Fruit fly (Drosophila melanogaster): ENCODE data around the gene CG5693.

CG5693 gene

DNA sequence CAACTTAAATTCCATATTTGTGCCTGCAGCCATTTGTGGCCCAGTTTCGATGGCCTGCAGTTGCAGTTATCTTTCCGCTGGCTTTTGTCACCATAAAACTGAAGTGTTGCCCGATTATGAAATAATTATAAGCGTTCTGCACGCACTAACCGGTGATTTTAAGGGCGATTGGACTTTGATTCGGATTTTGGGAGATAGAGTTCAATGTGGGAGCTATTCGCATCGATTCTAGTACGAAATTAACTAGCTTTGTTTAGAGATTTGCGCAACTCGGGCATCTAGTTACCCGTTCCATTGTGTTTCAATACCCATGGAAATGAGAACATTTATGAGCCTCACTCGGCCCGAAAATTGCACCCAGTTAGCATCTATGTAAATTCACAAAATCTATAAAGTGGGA lies at the start of gene CG5693:
TSS of gene CG5693 (plus strand) at position 301 of the 400 bp plus-strand sequence.
- TF ChIP-seq CTCF (optimal IDR thresholded peaks at IDR 0.05) (no peak), CG8478 (optimal IDR thresholded peaks at IDR 0.05) (no peak)

DNA sequence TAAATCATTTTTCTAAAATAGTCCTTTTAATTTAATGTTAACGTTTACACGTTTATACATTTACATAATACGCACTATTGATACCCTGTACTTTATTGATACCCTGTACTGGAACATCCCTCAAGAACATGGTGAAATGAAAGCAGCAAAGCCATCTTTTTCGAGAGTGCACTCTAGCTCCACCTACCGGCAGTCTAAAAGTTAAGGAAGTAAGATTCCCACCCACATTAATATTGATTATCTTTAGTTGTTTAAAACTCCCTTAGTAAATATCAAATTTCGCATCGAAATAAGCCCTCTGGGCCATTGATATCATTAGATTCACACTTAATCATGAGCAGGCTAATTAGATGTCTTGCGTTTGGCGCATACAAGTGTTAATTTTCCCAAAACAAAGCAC lies 48.1 kb upstream of the CG5693 start:
- TF ChIP-seq CTCF (optimal IDR thresholded peaks at IDR 0.05) (peak; percentile 54 to 75), CG8478 (optimal IDR thresholded peaks at IDR 0.05) (no peak)

DNA sequence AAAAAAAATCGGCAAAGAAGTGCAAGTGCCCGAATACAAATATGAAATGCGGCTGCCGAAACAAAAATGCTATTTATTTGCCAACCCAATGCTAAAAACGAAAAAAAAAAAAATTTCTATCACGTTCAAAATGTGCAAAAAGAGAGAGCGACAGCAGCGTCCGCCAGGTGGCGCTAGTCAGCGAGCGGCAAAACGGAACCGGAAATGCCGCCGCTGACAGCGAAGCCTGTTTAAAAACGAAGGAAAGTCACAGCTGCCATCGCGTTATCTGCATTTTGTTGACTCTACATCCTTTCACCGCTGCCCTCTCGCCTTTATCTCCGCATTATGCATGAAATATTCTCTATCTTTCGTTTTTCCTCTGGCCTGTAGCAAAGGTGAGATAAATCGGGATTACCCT lies 46.2 kb upstream of the CG5693 start:
- TF ChIP-seq CG8478 (optimal IDR thresholded peaks at IDR 0.05) (no peak), CTCF (optimal IDR thresholded peaks at IDR 0.05) (peak; percentile 85 to 88)

DNA sequence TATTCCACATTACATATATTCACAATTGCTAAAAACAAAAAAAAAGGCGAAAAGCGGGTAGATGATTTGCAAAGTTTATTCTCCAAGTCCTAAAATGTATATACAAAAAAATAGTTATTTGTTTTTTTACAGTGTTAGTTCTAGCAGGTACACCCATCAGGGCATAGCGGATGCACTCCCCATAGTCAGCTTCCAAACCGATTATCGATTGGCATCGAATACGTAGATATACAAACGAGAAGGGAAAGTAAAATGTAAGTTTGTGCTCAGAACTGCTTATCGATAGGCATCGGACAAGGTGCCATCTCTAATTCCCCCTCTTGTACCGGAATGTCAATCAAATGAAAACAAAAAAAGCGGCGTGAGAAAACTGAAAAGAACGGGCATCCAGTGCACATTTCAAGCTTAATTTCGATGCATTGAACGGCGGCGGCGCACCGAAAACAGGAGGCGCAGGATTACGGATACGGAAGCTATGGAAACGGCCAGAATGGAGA lies 43.3 kb upstream of the CG5693 start, which contains the start of gene CG5674:
TSS of gene CG5674 (plus strand) at position 309 of the 497 bp plus-strand sequence.
- TF ChIP-seq CG8478 (optimal IDR thresholded peaks at IDR 0.05) (no peak), CTCF (optimal IDR thresholded peaks at IDR 0.05) (peak; percentile 72 to 81)

DNA sequence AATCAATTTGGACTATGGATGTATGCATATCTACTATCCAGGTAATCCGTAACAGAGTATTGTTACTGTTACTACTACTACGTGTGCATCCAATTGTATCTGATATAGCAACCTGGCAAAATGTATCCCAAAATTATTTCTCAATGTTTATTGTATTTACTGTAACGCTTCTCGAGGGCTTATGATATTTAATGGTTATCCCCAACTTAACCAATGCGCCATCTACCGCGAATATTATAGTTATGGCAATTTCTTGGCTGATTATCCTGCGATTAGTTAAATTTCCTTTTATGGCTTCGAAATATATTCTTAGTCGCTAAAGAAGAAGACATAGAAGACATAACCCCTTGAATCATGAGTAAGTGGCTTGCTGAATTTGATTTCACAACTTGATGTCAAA lies 42.7 kb upstream of the CG5693 start:
- TF ChIP-seq CTCF (optimal IDR thresholded peaks at IDR 0.05) (peak; percentile 34 to 51), CG8478 (optimal IDR thresholded peaks at IDR 0.05) (no peak)

DNA sequence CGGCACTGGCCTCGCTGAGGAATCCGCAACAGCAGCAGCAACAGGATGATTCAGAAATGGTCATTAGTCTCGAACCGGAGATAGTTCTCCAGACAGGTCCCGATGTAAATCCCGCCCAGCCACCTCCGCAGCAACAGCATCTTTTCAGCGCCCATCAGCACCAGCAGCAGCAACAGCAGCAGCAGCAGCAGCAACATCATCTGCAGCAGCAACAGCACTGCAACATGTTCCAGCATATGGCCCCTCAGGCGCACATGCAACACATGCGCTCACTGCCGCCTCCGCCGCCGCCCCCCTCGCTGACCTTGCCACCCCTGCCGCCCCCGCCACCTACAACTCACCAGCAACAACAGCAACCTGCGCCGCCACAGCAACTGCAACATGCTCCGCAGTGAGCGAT lies 33.4 kb upstream of the CG5693 start:
- TF ChIP-seq CG8478 (optimal IDR thresholded peaks at IDR 0.05): no peak
- no peak for TF ChIP-seq CTCF (optimal IDR thresholded peaks at IDR 0.05)

DNA sequence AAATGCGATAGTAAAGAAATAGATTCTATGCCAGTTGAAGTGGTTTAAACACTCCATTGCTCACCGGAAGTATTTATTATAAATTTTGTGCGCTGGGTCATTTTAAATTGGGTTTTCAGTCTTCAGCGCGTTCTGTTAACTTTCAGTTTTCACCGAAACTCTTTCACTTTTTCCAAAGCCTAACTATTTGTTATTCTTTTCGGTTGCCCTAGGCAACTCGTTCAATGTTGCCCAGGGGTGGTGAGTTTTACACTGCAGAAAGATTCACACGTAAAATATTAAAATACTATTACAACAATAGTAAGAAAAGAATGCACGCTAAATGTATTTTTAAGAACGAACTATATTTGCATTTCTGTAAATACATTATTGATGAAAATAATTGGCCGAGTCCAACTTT lies 24.1 kb upstream of the CG5693 start, which contains the start of gene btv:
TSS of gene btv (minus strand) at position 101 of the 400 bp plus-strand sequence.
- TF ChIP-seq CG8478 (optimal IDR thresholded peaks at IDR 0.05) (no peak), CTCF (optimal IDR thresholded peaks at IDR 0.05) (no peak)

DNA sequence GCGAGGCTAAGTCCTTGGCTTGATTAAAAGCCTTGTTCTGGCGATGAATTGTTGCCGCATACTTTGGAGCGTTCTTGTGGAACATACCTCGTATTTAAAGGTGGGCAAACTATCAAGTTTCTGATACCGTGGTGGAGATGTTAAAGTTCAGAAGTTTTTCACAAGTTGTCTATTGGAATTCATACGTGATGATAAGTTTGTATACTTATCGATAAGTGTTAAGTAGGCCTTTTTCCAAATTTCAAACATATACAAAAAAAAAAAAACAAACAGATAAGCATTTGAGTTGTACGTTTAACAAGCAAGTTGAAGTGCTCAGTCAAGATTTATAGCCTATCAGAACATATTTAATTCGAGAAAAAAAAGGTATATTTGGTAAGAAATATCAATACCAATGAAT lies 20.3 kb upstream of the CG5693 start, which contains the start of gene CG5681:
TSS of gene CG5681 (plus strand) at position 301 of the 400 bp plus-strand sequence.
- TF ChIP-seq CTCF (optimal IDR thresholded peaks at IDR 0.05) (no peak), CG8478 (optimal IDR thresholded peaks at IDR 0.05) (no peak)

DNA sequence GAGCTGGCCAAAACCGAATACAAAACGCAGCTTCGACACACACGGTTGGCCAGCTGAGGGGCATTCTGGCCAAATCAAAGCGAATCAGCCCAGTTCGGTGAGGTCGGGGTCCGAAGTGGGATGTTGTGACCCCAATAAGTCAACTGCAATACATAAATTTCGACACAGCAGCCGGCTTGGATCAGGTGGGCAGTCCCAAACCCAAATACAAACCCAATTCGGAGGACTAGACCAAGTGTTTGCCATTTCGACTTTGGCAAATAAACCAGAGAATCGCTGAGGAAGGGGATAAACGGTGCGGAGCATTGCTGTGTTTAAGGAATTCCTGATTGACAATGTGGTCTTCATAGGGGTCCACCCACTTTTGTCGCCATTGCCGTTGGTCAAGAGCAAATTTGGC lies 17.5 kb upstream of the CG5693 start:
- TF ChIP-seq CG8478 (optimal IDR thresholded peaks at IDR 0.05) (no peak), CTCF (optimal IDR thresholded peaks at IDR 0.05) (no peak)

DNA sequence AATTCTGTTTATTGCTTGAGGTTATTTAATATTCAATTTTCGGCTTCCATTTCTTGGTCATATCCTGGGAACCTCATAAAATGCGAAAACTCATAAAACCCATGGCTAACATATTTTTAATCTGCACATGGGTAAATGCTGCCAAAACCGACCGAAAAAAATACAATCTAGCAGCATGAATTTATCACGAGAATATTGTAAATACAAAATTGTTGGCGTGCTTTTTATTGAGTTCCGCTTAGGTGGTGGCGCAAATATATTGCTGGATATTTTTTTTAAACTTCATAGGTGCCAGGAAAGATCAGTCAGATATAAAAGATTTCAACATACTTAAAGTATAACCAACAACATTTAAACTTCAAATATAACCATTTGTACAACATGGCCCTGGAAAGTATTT lies 16.3 kb upstream of the CG5693 start, which contains the start of gene Prosbeta5R2:
TSS of gene Prosbeta5R2 (plus strand) at position 301 of the 400 bp plus-strand sequence.
- no peak for TF ChIP-seq CTCF (optimal IDR thresholded peaks at IDR 0.05)
- TF ChIP-seq CG8478 (optimal IDR thresholded peaks at IDR 0.05): no peak

DNA sequence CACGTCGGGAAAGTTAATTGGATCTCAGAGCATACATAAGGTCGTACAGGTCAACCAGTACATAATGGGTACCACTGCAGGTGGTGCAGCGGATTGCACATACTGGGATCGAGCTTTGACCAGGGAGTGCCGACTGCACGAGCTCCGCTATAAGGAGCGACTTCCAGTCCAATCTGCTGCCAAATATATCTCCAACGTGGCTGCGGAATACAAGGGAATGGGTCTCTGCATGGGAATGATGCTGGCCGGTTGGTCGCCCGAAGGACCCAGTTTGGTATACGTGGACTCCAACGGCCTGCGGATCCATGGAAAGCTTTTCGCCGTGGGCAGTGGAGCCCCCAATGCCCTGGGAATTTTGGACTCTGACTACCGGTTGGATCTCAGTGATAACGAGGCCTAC lies 15.7 kb upstream of the CG5693 start:
- no peak for TF ChIP-seq CTCF (optimal IDR thresholded peaks at IDR 0.05)

DNA sequence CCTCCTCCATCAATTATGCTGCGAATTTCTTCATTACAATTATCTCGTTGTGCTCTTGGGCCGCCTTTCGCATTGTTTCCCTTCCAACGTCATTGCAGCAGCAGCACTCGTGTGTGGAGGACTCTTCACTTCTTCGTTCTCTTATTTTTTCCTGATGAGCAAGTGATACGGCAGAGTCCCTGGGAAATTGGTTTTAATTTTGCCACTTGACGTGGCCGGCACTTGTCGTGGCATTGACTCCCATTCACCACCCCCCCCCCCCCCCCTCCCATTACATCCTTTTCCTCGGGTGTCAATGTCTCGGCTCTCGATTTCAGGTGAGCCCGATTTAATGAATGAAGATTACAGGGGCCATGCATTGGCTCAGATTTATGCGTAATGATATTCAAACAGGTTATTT lies 4.3 kb upstream of the CG5693 start:
- no peak for TF ChIP-seq CTCF (optimal IDR thresholded peaks at IDR 0.05)
- no peak for TF ChIP-seq CG8478 (optimal IDR thresholded peaks at IDR 0.05)

DNA sequence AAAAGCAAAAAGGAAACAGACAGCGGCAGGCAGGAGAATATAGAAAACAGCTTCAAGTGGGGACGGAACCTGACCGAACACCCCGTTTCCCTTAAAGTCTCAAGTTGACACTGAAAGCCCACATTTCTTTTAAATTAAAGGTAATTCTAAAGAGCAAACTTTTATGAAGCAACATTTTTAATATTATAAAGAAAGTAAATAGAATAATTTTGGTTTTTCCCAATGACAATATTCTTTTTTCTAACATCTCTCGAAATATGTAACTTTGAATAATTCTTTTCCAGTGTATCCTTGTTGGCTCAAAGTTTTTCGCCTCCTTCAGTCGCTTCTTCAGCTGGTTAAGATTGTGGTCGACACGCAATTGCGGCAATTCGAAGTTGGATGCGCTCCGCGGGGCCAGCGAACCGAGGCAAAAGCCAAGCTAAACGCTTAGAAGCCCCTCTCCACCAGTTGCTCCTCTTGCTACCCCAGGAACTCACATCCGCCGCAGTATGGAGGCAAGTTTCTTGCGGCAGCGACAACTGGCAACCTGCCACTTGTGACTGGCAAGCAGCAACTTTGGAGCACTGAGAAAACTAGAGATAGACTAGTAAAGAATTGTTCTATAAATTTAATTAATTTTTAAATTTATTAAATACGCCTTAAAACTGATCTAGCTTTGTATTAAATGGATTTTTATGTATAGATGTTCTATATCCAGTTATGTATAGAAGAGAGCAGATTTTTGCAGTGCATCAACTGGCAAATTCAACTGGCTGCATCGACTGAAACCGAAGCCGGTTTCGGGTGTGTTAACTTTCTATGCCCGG lies 3.2 kb upstream of the CG5693 start:
- no peak for TF ChIP-seq CTCF (optimal IDR thresholded peaks at IDR 0.05)
- TF ChIP-seq CG8478 (optimal IDR thresholded peaks at IDR 0.05): no peak

DNA sequence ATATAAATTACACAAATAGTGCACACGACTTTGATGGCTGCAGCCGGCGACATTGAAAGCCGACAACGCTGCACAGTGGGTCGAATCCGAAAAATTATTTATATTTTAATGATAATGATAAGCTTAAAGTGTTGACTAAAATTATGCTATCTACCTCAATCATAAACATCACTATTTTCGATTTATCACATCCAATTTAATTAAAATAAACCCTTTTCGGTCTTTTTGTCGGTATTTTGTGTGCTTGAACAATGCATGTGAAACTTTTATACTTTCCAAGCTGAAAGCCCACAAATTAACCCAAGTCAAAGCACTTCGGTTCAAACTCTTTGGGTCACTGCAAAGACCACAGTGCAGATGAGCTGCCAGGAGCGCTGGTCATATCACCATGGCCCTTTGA lies 946 bp upstream of the CG5693 start:
- TF ChIP-seq CG8478 (optimal IDR thresholded peaks at IDR 0.05): no peak
- TF ChIP-seq CTCF (optimal IDR thresholded peaks at IDR 0.05): no peak

DNA sequence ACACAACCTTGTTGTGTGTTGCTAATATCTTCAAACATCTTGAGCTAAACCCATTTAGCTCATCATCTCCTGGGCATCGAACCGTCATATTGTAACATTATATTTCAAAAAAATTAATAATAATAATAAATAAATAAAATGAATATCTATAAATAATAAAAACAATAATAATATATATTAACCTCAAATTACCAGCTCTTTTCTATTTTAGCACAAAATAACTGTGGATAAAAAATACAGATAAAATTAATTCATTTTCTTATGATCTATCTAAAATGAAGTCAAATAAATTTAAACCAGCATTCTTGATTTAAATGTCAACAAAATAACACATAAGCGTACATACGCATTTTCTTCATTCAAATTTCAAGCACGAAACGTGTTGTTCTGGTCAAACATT lies 633 bp downstream of the CG5693 start, which contains the start of gene CG42659:
TSS of gene CG42659 (plus strand) at position 301 of the 400 bp plus-strand sequence.
- TF ChIP-seq CTCF (optimal IDR thresholded peaks at IDR 0.05) (no peak), CG8478 (optimal IDR thresholded peaks at IDR 0.05) (no peak)

DNA sequence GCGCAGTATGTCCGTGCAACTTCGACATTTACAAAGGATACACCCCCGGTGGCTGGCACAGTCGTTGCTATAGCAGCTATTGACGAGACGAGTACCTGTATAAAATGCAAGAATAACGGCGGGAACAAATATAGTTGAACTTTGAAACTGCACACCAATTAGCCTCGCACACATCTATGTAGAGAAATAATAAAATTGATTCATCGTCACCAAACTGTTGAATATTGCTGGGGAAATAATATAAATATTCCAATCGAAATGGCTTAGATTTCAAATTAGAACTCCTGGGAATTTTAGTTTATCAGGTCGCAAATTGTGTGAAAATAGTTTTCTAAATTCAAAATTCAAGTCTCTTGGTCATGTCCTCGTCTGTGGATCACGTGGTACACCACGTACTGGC lies 1.2 kb downstream of the CG5693 start, which contains the start of the genes CG42634 and CG42635:
TSS of gene CG42634 (plus strand) at position 301 of the 400 bp plus-strand sequence.
TSS of gene CG42635 (plus strand) at position 301 of the 400 bp plus-strand sequence.
- no peak for TF ChIP-seq CG8478 (optimal IDR thresholded peaks at IDR 0.05)
- TF ChIP-seq CTCF (optimal IDR thresholded peaks at IDR 0.05): no peak
